Fruit fly (Drosophila melanogaster) whole organism, adult: Measurements from ENCODE around the gene AstA-R2.
"Not testable (repeated sequence)": the region's sequence is repeated elsewhere in the genome, so short reads cannot be mapped to it uniquely, and the experiment has no call there.

Source experiments
- CG11617 ChIP-seq: fragments of 200-800 bp; sonication (Bioruptor generic); optimal IDR thresholded peaks from 2 replicates; lab custom pipeline; 2017; ENCODE audit warnings: mild to moderate bottlenecking, missing biosample characterization, missing genetic modification reagents, missing genetic modification characterization
- CG12768 ChIP-seq: fragments of 200-800 bp; sonication (Bioruptor generic); optimal IDR thresholded peaks from 2 replicates; lab custom pipeline; 2017; ENCODE audit warnings: missing biosample characterization, missing genetic modification characterization, mild to moderate bottlenecking, moderate library complexity, missing genetic modification reagents
- CG14711 ChIP-seq: fragments of 200-800 bp; sonication (Bioruptor generic); optimal IDR thresholded peaks from 2 replicates; lab custom pipeline; 2018; ENCODE audit warnings: missing biosample characterization, mild to moderate bottlenecking, missing genetic modification characterization, moderate library complexity
- CG1620 ChIP-seq: fragments of 200-800 bp; sonication (Bioruptor generic); optimal IDR thresholded peaks from 2 replicates; lab custom pipeline; 2016; ENCODE audit warnings: missing biosample characterization, missing genetic modification characterization
- CG33017 ChIP-seq: fragments of 200-800 bp; sonication (Bioruptor generic); optimal IDR thresholded peaks from 2 replicates; lab custom pipeline; 2018; ENCODE audit warnings: missing biosample characterization, mild to moderate bottlenecking, missing genetic modification characterization, moderate library complexity
- CG5204 ChIP-seq: fragments of 200-800 bp; sonication (Bioruptor generic); optimal IDR thresholded peaks from 2 replicates; lab custom pipeline; 2016; ENCODE audit warnings: missing biosample characterization, missing genetic modification characterization
- CG7045 ChIP-seq: fragments of 200-800 bp; sonication (Bioruptor generic); optimal IDR thresholded peaks from 2 replicates; lab custom pipeline; 2017; ENCODE audit warnings: missing biosample characterization, mild to moderate bottlenecking, missing genetic modification characterization
- CG7101 ChIP-seq: fragments of 200-800 bp; sonication (Bioruptor generic); optimal IDR thresholded peaks from 2 replicates; lab custom pipeline; 2018; ENCODE audit warnings: missing biosample characterization, mild to moderate bottlenecking, missing genetic modification characterization, moderate library complexity
- Clk ChIP-seq: fragments of 200-800 bp; sonication (Bioruptor generic); optimal IDR thresholded peaks from 2 replicates; lab custom pipeline; 2017; ENCODE audit warnings: missing biosample characterization, missing genetic modification characterization
- Crg-1 ChIP-seq: fragments of 200-800 bp; sonication (Bioruptor generic); optimal IDR thresholded peaks from 2 replicates; lab custom pipeline; 2016; ENCODE audit warnings: missing biosample characterization, missing genetic modification characterization
- Hr96 ChIP-seq: fragments of 200-800 bp; sonication (Bioruptor generic); optimal IDR thresholded peaks from 2 replicates; lab custom pipeline; 2016; ENCODE audit warnings: missing biosample characterization, missing genetic modification characterization
- Mnt ChIP-seq: fragments of 200-800 bp; sonication (Bioruptor generic); optimal IDR thresholded peaks from 2 replicates; lab custom pipeline; 2016; ENCODE audit warnings: missing biosample characterization, mild to moderate bottlenecking, missing genetic modification characterization
- bab1 ChIP-seq: fragments of 200-800 bp; sonication (Bioruptor generic); optimal IDR thresholded peaks from 3 replicates; lab custom pipeline; 2019; ENCODE audit warnings: missing biosample characterization, mild to moderate bottlenecking, missing genetic modification characterization, moderate library complexity
- cic ChIP-seq: fragments of 200-800 bp; sonication (Bioruptor generic); optimal IDR thresholded peaks from 2 replicates; lab custom pipeline; 2017; ENCODE audit warnings: missing biosample characterization, mild to moderate bottlenecking, missing genetic modification characterization, moderate library complexity
- cnc ChIP-seq, 2 experiments: fragments of >200 bp; optimal IDR thresholded peaks; 2 replicates each; lab custom pipeline; 2017
- kay ChIP-seq: fragments of 200-800 bp; sonication (Bioruptor generic); peaks from one replicate; lab custom pipeline; 2016; ENCODE audit warnings: missing biosample characterization, missing genetic modification characterization, borderline replicate concordance
- ovo ChIP-seq: fragments of 200-800 bp; sonication (Bioruptor generic); optimal IDR thresholded peaks from 2 replicates; lab custom pipeline; 2016; ENCODE audit warnings: missing biosample characterization, missing genetic modification characterization
- pad ChIP-seq: fragments of 200-800 bp; sonication (Bioruptor generic); optimal IDR thresholded peaks from 3 replicates; lab custom pipeline; 2017; ENCODE audit warnings: missing biosample characterization, missing genetic modification characterization, mild to moderate bottlenecking, moderate library complexity, missing genetic modification reagents
- tj ChIP-seq: fragments of 200-800 bp; sonication (Bioruptor generic); optimal IDR thresholded peaks from 3 replicates; lab custom pipeline; 2017; ENCODE audit warnings: missing biosample characterization, mild to moderate bottlenecking, missing genetic modification characterization, moderate library complexity
- toe ChIP-seq: fragments of 200-800 bp; sonication (Bioruptor generic); optimal IDR thresholded peaks from 2 replicates; lab custom pipeline; 2016; ENCODE audit warnings: missing biosample characterization, missing genetic modification characterization

The AstA-R2 gene

dm6 chr3R:28744682-28745081, at the start of gene AstA-R2:
TSS of gene AstA-R2 (minus strand) at chr3R:28744782.
- no peak for TF ChIP-seq tj (GFP tag; lab: Kevin White, UChicago)

DNA sequence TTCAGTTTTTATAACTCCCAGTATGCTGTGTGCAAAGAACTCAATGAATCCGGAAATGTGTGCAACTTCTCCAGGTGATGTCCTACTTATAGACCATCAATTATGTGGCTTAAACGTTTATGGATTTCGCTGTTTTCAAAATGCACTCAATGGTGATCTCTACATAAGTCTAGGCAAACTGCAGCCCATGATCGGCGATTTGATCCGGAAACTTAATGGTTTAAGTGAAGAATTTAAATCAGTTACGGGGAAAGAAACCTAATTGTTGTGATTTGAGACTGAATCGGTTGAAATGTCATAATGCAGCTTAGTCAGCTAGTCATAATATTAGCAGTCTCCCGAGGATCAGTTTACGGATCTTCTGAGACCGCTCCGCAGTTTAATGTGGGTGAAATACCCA, 45.6 kb upstream of the AstA-R2 start, which contains the start of gene intr:
Gene intr (plus strand): TSS at position 301 of the 400 bp plus-strand sequence.
- TF ChIP-seq cnc (optimal IDR thresholded peaks at IDR 0.05; lab: Kevin White, UChicago) (no peak), bab1 (no peak), pad (GFP tag; lab: Kevin White, UChicago) (no peak), CG33017 (tag; lab: Kevin White, UChicago) (no peak), CG14711 (no peak), CG11617 (GFP tag; lab: Kevin White, UChicago) (no peak), cic (GFP tag; lab: Kevin White, UChicago) (no peak), CG5204 (GFP tag; lab: Kevin White, UChicago) (no peak), tj (GFP tag; lab: Kevin White, UChicago) (no peak), kay (GFP tag; lab: Kevin White, UChicago) (no peak), CG7101 (tag; lab: Kevin White, UChicago) (no peak), CG1620 (GFP tag; lab: Kevin White, UChicago) (no peak), CG12768 (GFP tag; lab: Kevin White, UChicago) (no peak), Hr96 (no peak), toe (no peak), Mnt (GFP tag; lab: Kevin White, UChicago) (no peak), ovo (GFP tag; lab: Kevin White, UChicago) (no peak), Crg-1 (GFP tag; lab: Kevin White, UChicago) (no peak), CG7045 (GFP tag; lab: Kevin White, UChicago) (no peak), Clk (GFP tag; lab: Kevin White, UChicago) (no peak)

- TF ChIP-seq cnc (optimal IDR thresholded peaks at IDR 0.05; lab: Kevin White, UChicago): no peak
- no peak for TF ChIP-seq Crg-1 (GFP tag; lab: Kevin White, UChicago)
- TF ChIP-seq CG7101 (tag; lab: Kevin White, UChicago): no peak
- no peak for TF ChIP-seq Hr96
- TF ChIP-seq CG7045 (GFP tag; lab: Kevin White, UChicago): no peak
- TF ChIP-seq CG14711: no peak
- TF ChIP-seq CG11617 (GFP tag; lab: Kevin White, UChicago): no peak
- no peak for TF ChIP-seq toe
- TF ChIP-seq tj (GFP tag; lab: Kevin White, UChicago): no peak
- no peak for TF ChIP-seq CG1620 (GFP tag; lab: Kevin White, UChicago)
- TF ChIP-seq ovo (GFP tag; lab: Kevin White, UChicago): no peak
- no peak for TF ChIP-seq kay (GFP tag; lab: Kevin White, UChicago)
- TF ChIP-seq CG33017 (tag; lab: Kevin White, UChicago): no peak
Measured at dm6 chr3R:28789317-28789716, 44.7 kb upstream of the AstA-R2 start, which contains the start of gene CG34295. TSS of gene CG34295 (plus strand) at chr3R:28789617.

- TF ChIP-seq kay (GFP tag; lab: Kevin White, UChicago) (no peak), Mnt (GFP tag; lab: Kevin White, UChicago) (no peak), CG7101 (tag; lab: Kevin White, UChicago) (no peak), toe (no peak), CG5204 (GFP tag; lab: Kevin White, UChicago) (no peak), cnc (optimal IDR thresholded peaks at IDR 0.05; lab: Kevin White, UChicago) (no peak), cic (GFP tag; lab: Kevin White, UChicago) (no peak), CG33017 (tag; lab: Kevin White, UChicago) (no peak), ovo (GFP tag; lab: Kevin White, UChicago) (no peak), Hr96 (no peak), CG11617 (GFP tag; lab: Kevin White, UChicago) (no peak), Clk (GFP tag; lab: Kevin White, UChicago) (no peak), CG1620 (GFP tag; lab: Kevin White, UChicago) (no peak), CG12768 (GFP tag; lab: Kevin White, UChicago) (no peak), CG14711 (no peak)
Measured at dm6 chr3R:28775703-28776102, 31.1 kb upstream of the AstA-R2 start.

dm6 chr3R:28758134-28758533, 13.6 kb upstream of the AstA-R2 start, which contains the start of gene aqrs:
TSS of gene aqrs (minus strand) at chr3R:28758234.
- TF ChIP-seq kay (GFP tag; lab: Kevin White, UChicago); cic (GFP tag; lab: Kevin White, UChicago); Hr96: not testable (repeated sequence)

- no peak for TF ChIP-seq Crg-1 (GFP tag; lab: Kevin White, UChicago)
- no peak for TF ChIP-seq pad (GFP tag; lab: Kevin White, UChicago)
- no peak for TF ChIP-seq CG7045 (GFP tag; lab: Kevin White, UChicago)
- TF ChIP-seq toe: no peak
- TF ChIP-seq ovo (GFP tag; lab: Kevin White, UChicago): no peak
- TF ChIP-seq Clk (GFP tag; lab: Kevin White, UChicago): no peak
- no peak for TF ChIP-seq cnc (optimal IDR thresholded peaks at IDR 0.05; lab: Kevin White, UChicago)
- TF ChIP-seq CG1620 (GFP tag; lab: Kevin White, UChicago): no peak
- no peak for TF ChIP-seq CG33017 (tag; lab: Kevin White, UChicago)
- TF ChIP-seq CG12768 (GFP tag; lab: Kevin White, UChicago): no peak
- no peak for TF ChIP-seq tj (GFP tag; lab: Kevin White, UChicago)
Measured at dm6 chr3R:28756879-28757278, 12.3 kb upstream of the AstA-R2 start, which contains the start of gene CG9997. TSS of gene CG9997 (minus strand) at chr3R:28756979.
